Fruit fly (Drosophila melanogaster): Measurements from ENCODE around the gene osp.

- no peak for TF ChIP-seq CG8478 (optimal IDR thresholded peaks at IDR 0.05)
- TF ChIP-seq usp (GFP tag; optimal IDR thresholded peaks at IDR 0.05) = no peak
- no peak for TF ChIP-seq Dll (optimal IDR thresholded peaks at IDR 0.05)
- TF ChIP-seq psq (optimal IDR thresholded peaks at IDR 0.05) = no peak
- no peak for TF ChIP-seq pan (optimal IDR thresholded peaks at IDR 0.05)
- TF ChIP-seq EcR (GFP tag; optimal IDR thresholded peaks at IDR 0.05) = no peak
Measured at dm6 chr2L:14556811-14557210, 132.3 kb downstream of the osp start.

All from whole organism.